Worm (Caenorhabditis elegans): Measurements from ENCODE around the gene K03B8.8.

DNA sequence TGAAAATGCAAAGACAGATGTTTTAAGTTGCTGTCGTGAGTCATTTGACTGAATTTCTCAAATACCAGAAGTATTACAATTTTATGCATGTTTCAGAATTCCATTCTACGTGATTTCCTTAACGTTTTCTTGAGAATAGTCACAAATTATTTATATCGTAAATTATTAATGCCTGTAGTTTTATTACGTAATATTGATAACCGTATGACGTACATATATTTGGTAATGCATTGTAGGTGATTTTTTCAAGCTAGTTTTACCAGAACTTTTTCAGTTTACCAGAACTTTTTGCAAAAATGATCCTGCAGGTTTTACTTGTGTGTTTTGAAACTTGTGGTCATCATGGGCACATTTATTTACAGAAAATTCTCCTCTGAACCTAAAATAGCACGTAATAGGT lies 36.9 kb downstream of the K03B8.8 start:
- TF ChIP-seq him-1 (tag; optimal IDR thresholded peaks at IDR 0.05) = no peak
- no peak for TF ChIP-seq W03F9.2 (tag; optimal IDR thresholded peaks at IDR 0.05)
